Fruit fly (Drosophila melanogaster): Measurements from ENCODE around the gene CG9458.

Gene CG9458

DNA sequence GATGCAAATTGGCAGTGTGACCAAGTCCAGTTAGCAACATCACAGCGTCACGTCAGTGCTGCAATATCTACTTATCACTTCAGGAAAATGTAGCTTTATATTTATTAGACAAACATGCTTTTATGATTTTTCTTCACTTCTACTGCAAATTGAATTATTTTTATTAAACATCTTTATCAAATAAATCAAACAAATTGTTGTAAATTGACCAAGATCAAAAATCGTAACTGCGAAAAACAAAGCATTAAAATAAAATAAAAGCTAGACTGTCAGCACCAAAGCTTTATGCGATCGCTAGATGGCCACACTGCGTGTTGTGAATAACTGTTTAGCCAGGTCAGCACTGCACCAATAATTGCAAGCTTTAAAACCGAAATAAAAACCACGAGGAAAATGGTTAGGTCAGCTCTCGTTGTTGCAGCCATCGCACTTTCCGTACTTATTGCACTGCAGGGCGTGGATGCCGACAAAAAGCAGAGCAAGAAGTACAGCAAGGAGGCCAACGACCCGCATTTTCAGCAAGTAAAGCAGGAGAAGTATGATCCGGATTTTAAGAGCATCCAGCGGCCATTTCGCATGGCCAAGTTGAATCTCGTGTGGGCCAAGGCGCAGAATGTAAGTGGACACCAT, 28.4 kb downstream of the CG9458 start, which contains the start of the genes CG12945 and CG8507 (continued):
- TF ChIP-seq CG31627 (GFP tag; optimal IDR thresholded peaks at IDR 0.05) (peak; percentile 58), CG16779 (tag; optimal IDR thresholded peaks at IDR 0.05) (no peak), CG11902 (GFP tag; optimal IDR thresholded peaks at IDR 0.05) (peak; percentile 9), acj6 (GFP tag; optimal IDR thresholded peaks at IDR 0.05) (peak; percentile 47), CG6163 (GFP tag; IDR thresholded peaks at IDR 0.05) (no peak), CG6276 (GFP tag; optimal IDR thresholded peaks at IDR 0.05) (no peak), Gug (GFP tag; IDR thresholded peaks at IDR 0.05) (0 out of 2 replicates have a peak, but pooled peaks have one; percentile 9), CG32006 (GFP tag; optimal IDR thresholded peaks at IDR 0.05) (no peak), CG10631 (GFP tag; optimal IDR thresholded peaks at IDR 0.05) (no peak)

dm6 chr3R:9784341-9785062, 35.2 kb downstream of the CG9458 start, which contains the start of the genes MtnA and CG8500:
Gene MtnA (minus strand): TSS chr3R:9784370.
Gene CG8500 (plus strand): TSS chr3R:9784653.
- TF ChIP-seq CG11902 (GFP tag; optimal IDR thresholded peaks at IDR 0.05), result no peak
- TF ChIP-seq cyc (GFP tag; optimal IDR thresholded peaks at IDR 0.05), result no peak
- TF ChIP-seq dsx (GFP tag; optimal IDR thresholded peaks at IDR 0.05; ENCODE audit: poor library complexity, severe bottlenecking), result no peak
- peak; percentile 70 for TF ChIP-seq svp (GFP tag)
- no peak for TF ChIP-seq dac (GFP tag; optimal IDR thresholded peaks at IDR 0.05)
- no peak for TF ChIP-seq CG31627 (GFP tag; optimal IDR thresholded peaks at IDR 0.05)
- TF ChIP-seq CG10631 (GFP tag; optimal IDR thresholded peaks at IDR 0.05), result no peak
- TF ChIP-seq Hr39 (GFP tag; optimal IDR thresholded peaks at IDR 0.05), result no peak
- TF ChIP-seq CG6792 (GFP tag; optimal IDR thresholded peaks at IDR 0.05), result no peak
- peak in 1 of 2 experiments; percentile 18 for TF ChIP-seq ss (GFP tag; optimal IDR thresholded peaks at IDR 0.05)
- TF ChIP-seq topi (GFP tag; optimal IDR thresholded peaks at IDR 0.05), result no peak
- TF ChIP-seq Eip75B (GFP tag; optimal IDR thresholded peaks at IDR 0.05), result no peak
- 0 out of 2 replicates have a peak, but pooled peaks have one; percentile 16 for TF ChIP-seq CG15336 (GFP tag; IDR thresholded peaks at IDR 0.05)
- TF ChIP-seq CG7368 (GFP tag; optimal IDR thresholded peaks at IDR 0.05), result no peak

DNA sequence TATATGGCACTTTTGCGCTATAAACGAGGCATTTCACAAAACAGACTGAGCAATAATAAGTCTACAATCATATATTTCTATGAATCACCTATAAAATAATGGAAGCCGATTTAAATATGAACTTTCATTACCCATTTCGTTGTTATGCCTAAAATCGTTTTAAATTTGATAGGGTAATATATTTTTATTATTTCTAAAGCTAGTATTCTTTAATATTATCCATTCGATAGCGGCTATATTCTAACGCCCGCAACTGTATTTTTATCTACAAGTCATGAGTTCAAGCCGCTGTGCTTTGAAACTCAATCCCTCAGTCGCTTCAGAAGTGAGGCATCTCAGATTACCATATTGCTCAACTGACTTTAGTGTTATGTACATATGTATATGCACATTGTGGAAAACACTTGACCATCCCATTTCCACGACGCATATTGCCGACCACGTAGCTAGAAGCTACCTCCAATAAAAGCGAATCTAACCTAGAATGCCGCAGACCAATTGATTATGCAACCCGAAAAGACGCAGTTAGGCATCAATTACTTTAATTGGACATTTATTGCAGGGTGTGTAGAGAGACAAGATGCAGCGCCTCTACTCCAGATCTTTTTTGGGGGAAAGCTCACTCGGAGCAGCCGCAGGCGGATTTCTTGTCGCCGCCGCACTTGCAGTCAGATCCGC, 36.3 kb downstream of the CG9458 start:
- TF ChIP-seq Hr4 (GFP tag; optimal IDR thresholded peaks at IDR 0.05) (peak; percentile 0), CG32006 (GFP tag; optimal IDR thresholded peaks at IDR 0.05) (peak; percentile 41), Met (GFP tag; optimal IDR thresholded peaks at IDR 0.05) (no peak), CG4318 (GFP tag; optimal IDR thresholded peaks at IDR 0.05) (no peak), Eip75B (GFP tag; optimal IDR thresholded peaks at IDR 0.05) (no peak), Sox14 (GFP tag; optimal IDR thresholded peaks at IDR 0.05) (no peak), svp (GFP tag) (peak; percentile 78), acj6 (GFP tag; optimal IDR thresholded peaks at IDR 0.05) (peak; percentile 5), Eip78C (GFP tag) (peak; percentile 55), CG11902 (GFP tag; optimal IDR thresholded peaks at IDR 0.05) (no peak), dac (GFP tag; optimal IDR thresholded peaks at IDR 0.05) (no peak), lz (GFP tag; optimal IDR thresholded peaks at IDR 0.05) (no peak), Blimp-1 (GFP tag; optimal IDR thresholded peaks at IDR 0.05) (no peak), CG1621 (tag; optimal IDR thresholded peaks at IDR 0.05) (no peak), CG6808 (GFP tag; optimal IDR thresholded peaks at IDR 0.05) (no peak), OdsH (GFP tag; optimal IDR thresholded peaks at IDR 0.05) (no peak), fkh (GFP tag; optimal IDR thresholded peaks at IDR 0.05) (no peak), Hr39 (GFP tag; optimal IDR thresholded peaks at IDR 0.05) (no peak), CG31627 (GFP tag; optimal IDR thresholded peaks at IDR 0.05) (no peak), CG8632 (GFP tag; optimal IDR thresholded peaks at IDR 0.05) (no peak), CG10631 (GFP tag; optimal IDR thresholded peaks at IDR 0.05) (peak; percentile 32), CG6792 (GFP tag; optimal IDR thresholded peaks at IDR 0.05) (no peak), CG34406 (GFP tag; optimal IDR thresholded peaks at IDR 0.05) (no peak), ss (GFP tag; optimal IDR thresholded peaks at IDR 0.05) (no peak), CG8119 (GFP tag; IDR thresholded peaks at IDR 0.05) (no peak; the same call in 2 of the 3 replicates), CG8319 (GFP tag; optimal IDR thresholded peaks at IDR 0.05) (no peak), dsx (GFP tag; optimal IDR thresholded peaks at IDR 0.05; ENCODE audit: poor library complexity, severe bottlenecking) (no peak), Sox102F (GFP tag; optimal IDR thresholded peaks at IDR 0.05) (no peak), Eip93F (GFP tag; optimal IDR thresholded peaks at IDR 0.05) (no peak), fd59A (GFP tag; optimal IDR thresholded peaks at IDR 0.05) (no peak), net (GFP tag; optimal IDR thresholded peaks at IDR 0.05) (no peak), Hr38 (GFP tag; optimal IDR thresholded peaks at IDR 0.05) (no peak), fd85E (GFP tag; optimal IDR thresholded peaks at IDR 0.05) (no peak), topi (GFP tag; optimal IDR thresholded peaks at IDR 0.05) (no peak), Smox (GFP tag; optimal IDR thresholded peaks at IDR 0.05) (no peak)
